Worm (Caenorhabditis elegans): ENCODE data around the gene ncs-5.

Gene ncs-5

ce11 chrV:18802077-18802476 lies 17.5 kb upstream of the ncs-5 start, which contains the start of gene C54E10.11 (continued):
- TF ChIP-seq zfh-2 (GFP tag; conservative IDR thresholded peaks at IDR 0.05): no peak
- no peak for TF ChIP-seq hlh-26 (GFP tag; conservative IDR thresholded peaks at IDR 0.05)

ce11 chrV:18803260-18803659 lies 16.3 kb upstream of the ncs-5 start, which contains the start of gene C54E10.10:
Gene C54E10.10, minus strand, starts transcription at chrV:18803360.
- TF ChIP-seq sdz-38 (tag; optimal IDR thresholded peaks at IDR 0.05) (no peak), F22D6.2 (tag; optimal IDR thresholded peaks at IDR 0.05) (no peak)

- TF ChIP-seq madf-3 (GFP tag; IDR thresholded peaks at IDR 0.05) (no peak), B0336.3 (GFP tag; IDR thresholded peaks at IDR 0.05) (no peak), C17E4.6 (GFP tag; IDR thresholded peaks at IDR 0.05) (no peak), zim-3 (tag; optimal IDR thresholded peaks at IDR 0.05) (no peak), sea-2 (GFP tag; IDR thresholded peaks at IDR 0.05) (no peak), nhr-179 (tag; optimal IDR thresholded peaks at IDR 0.05) (no peak), mcd-1 (GFP tag; IDR thresholded peaks at IDR 0.05) (no peak), atf-7 (tag; optimal IDR thresholded peaks at IDR 0.05) (no peak), F33H1.4 (GFP tag; IDR thresholded peaks at IDR 0.05) (no peak), aptf-2 (GFP tag; conservative IDR thresholded peaks at IDR 0.05) (no peak), F37B4.10 (GFP tag; IDR thresholded peaks at IDR 0.05) (no peak), ceh-27 (GFP tag; optimal IDR thresholded peaks at IDR 0.05) (no peak), cebp-1 (GFP tag; IDR thresholded peaks at IDR 0.05) (no peak), cebp-1 (tag; optimal IDR thresholded peaks at IDR 0.05) (no peak), him-1 (tag; optimal IDR thresholded peaks at IDR 0.05) (no peak), lin-26 (GFP tag; IDR thresholded peaks at IDR 0.05) (no peak)
Measured at ce11 chrV:18806409-18806808, 13.2 kb upstream of the ncs-5 start, which contains the start of gene sri-10. Gene sri-10, minus strand, starts transcription at chrV:18806509.

DNA sequence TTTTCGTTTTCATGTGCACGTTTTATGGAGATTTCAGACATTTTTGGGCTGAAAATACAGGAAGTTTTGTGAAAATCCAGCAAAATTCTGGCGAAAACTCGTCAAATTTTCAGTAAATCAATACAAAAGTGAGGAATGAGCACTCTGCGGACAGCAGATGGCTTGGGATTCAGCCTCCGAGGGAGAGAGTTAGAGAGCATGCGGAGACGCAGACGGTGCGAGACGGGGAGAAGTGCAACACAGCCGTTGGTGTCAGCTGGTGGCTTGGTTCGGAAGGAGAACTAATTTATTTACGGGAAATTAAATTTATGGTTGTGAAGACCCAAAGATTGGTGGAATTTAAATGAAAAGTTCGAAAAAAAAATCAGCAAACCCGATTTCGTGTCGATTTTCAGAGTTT lies 10.9 kb upstream of the ncs-5 start, which contains the start of gene C54E10.6:
TSS of gene C54E10.6 (minus strand) at position 109 of the 400 bp plus-strand sequence.
- TF ChIP-seq zfh-2 (GFP tag; conservative IDR thresholded peaks at IDR 0.05) (0 out of 2 replicates have a peak, but pooled peaks have one; percentile 38), athp-1 (tag; optimal IDR thresholded peaks at IDR 0.05) (no peak), repo-1 (tag; optimal IDR thresholded peaks at IDR 0.05) (no peak), hmg-1.2 (GFP tag; IDR thresholded peaks at IDR 0.05) (peak; percentile 63; the same call in 1 of the 2 replicates)

ce11 chrV:18810705-18811104 lies 8.9 kb upstream of the ncs-5 start, which contains the start of gene C54E10.3:
Gene C54E10.3, plus strand, starts transcription at chrV:18811005.
- TF ChIP-seq bed-2 (GFP tag; IDR thresholded peaks at IDR 0.05) (no peak), B0035.1 (tag; optimal IDR thresholded peaks at IDR 0.05) (no peak), sptf-2 (GFP tag; optimal IDR thresholded peaks at IDR 0.05) (no peak), efl-1 (GFP tag; optimal IDR thresholded peaks at IDR 0.05) (no peak), nfyb-1 (GFP tag; IDR thresholded peaks at IDR 0.05) (no peak), ztf-18 (tag; optimal IDR thresholded peaks at IDR 0.05) (no peak), hsf-1 (GFP tag; IDR thresholded peaks at IDR 0.05) (no peak), mcd-1 (GFP tag; IDR thresholded peaks at IDR 0.05) (no peak), F57A8.1 (GFP tag; optimal IDR thresholded peaks at IDR 0.05) (no peak)

- TF ChIP-seq B0019.2 (GFP tag; conservative IDR thresholded peaks at IDR 0.05) (no peak), let-526 (GFP tag; IDR thresholded peaks at IDR 0.05) (no peak)
Measured at ce11 chrV:18811360-18811759, 8.2 kb upstream of the ncs-5 start, which contains the start of gene C54E10.7. Gene C54E10.7, plus strand, starts transcription at chrV:18811660.

Measured in whole organism, young adult.